Worm (Caenorhabditis elegans) whole organism, late embryonic: ENCODE data around the gene T19D12.10.

ENCODE experiments used
- C08G9.2 ChIP-seq: sonication (generic microtip); optimal IDR thresholded peaks from 2 replicates; lab custom pipeline; 2016; ENCODE audit warnings: mild to moderate bottlenecking, missing genetic modification characterization, moderate library complexity, missing compliant biosample characterization
- C38D4.7 ChIP-seq: fragments of 200-800 bp; sonication (Bioruptor generic); optimal IDR thresholded peaks from 2 replicates; lab custom pipeline; 2018; ENCODE audit warnings: mild to moderate bottlenecking, missing genetic modification characterization, moderate library complexity, missing compliant biosample characterization
- Y22D7AL.16 ChIP-seq: sonication (generic microtip); optimal IDR thresholded peaks from 2 replicates; lab custom pipeline; 2016; ENCODE audit warnings: missing genetic modification characterization, missing compliant biosample characterization
- ceh-18 ChIP-seq: sonication (generic microtip); optimal IDR thresholded peaks from 2 replicates; lab custom pipeline; 2016; ENCODE audit warnings: missing genetic modification characterization, missing compliant biosample characterization
- ceh-19 ChIP-seq: fragments of 200-800 bp; sonication (Bioruptor generic); optimal IDR thresholded peaks from 2 replicates; lab custom pipeline; 2018; ENCODE audit warnings: mild to moderate bottlenecking, missing genetic modification characterization, missing compliant biosample characterization
- ceh-2 ChIP-seq: sonication (generic microtip); optimal IDR thresholded peaks from 2 replicates; lab custom pipeline; 2016; ENCODE audit warnings: missing genotype, missing genetic modification characterization, missing compliant biosample characterization
- ceh-24 ChIP-seq: sonication (generic microtip); optimal IDR thresholded peaks from 2 replicates; lab custom pipeline; 2016; ENCODE audit warnings: mild to moderate bottlenecking, missing genetic modification characterization, missing compliant biosample characterization
- ceh-31 ChIP-seq: sonication (generic microtip); optimal IDR thresholded peaks from 2 replicates; lab custom pipeline; 2016; ENCODE audit warnings: missing genetic modification characterization, missing compliant biosample characterization
- ceh-34 ChIP-seq: sonication (generic microtip); optimal IDR thresholded peaks from 2 replicates; lab custom pipeline; 2016; ENCODE audit warnings: mild to moderate bottlenecking, missing genetic modification characterization, missing compliant biosample characterization
- ceh-45 ChIP-seq: fragments of 200-800 bp; sonication (Bioruptor generic); IDR thresholded peaks from 2 replicates; pipeline ENCODE4 v1.3.6; 2022; ENCODE audit warnings: missing genetic modification reagents, missing genetic modification characterization, missing compliant biosample characterization
- ceh-48 ChIP-seq: sonication (generic microtip); optimal IDR thresholded peaks from 2 replicates; lab custom pipeline; 2016; ENCODE audit warnings: missing genetic modification characterization, inconsistent platforms, missing compliant biosample characterization
- ceh-6 ChIP-seq: fragments of 200-800 bp; sonication (Bioruptor generic); optimal IDR thresholded peaks from 2 replicates; lab custom pipeline; 2018; ENCODE audit warnings: mild to moderate bottlenecking, missing genetic modification characterization, missing compliant biosample characterization
- ceh-9 ChIP-seq: sonication (generic microtip); optimal IDR thresholded peaks from 2 replicates; lab custom pipeline; 2016; ENCODE audit warnings: mild to moderate bottlenecking, missing genetic modification characterization, inconsistent platforms, missing compliant biosample characterization
- elt-2 ChIP-seq: sonication (generic microtip); optimal IDR thresholded peaks from 2 replicates; lab custom pipeline; 2016; ENCODE audit warnings: missing genetic modification reagents, missing genetic modification characterization, missing compliant biosample characterization
- eyg-1 ChIP-seq: sonication (generic microtip); optimal IDR thresholded peaks from 2 replicates; lab custom pipeline; 2016; ENCODE audit warnings: missing genotype, missing genetic modification characterization, missing compliant biosample characterization
- hlh-15 ChIP-seq: sonication (generic microtip); optimal IDR thresholded peaks from 2 replicates; lab custom pipeline; 2016; ENCODE audit warnings: missing genetic modification characterization, missing compliant biosample characterization
- hlh-6 ChIP-seq: sonication (generic microtip); optimal IDR thresholded peaks from 2 replicates; lab custom pipeline; 2016; ENCODE audit warnings: missing genotype, missing genetic modification characterization, missing compliant biosample characterization
- hlh-8 ChIP-seq: sonication (generic microtip); optimal IDR thresholded peaks from 2 replicates; lab custom pipeline; 2016; ENCODE audit warnings: missing genotype, missing genetic modification characterization, missing compliant biosample characterization
- lim-6 ChIP-seq: sonication (generic microtip); optimal IDR thresholded peaks from 2 replicates; lab custom pipeline; 2016; ENCODE audit warnings: missing genetic modification characterization, missing compliant biosample characterization
- madf-2 ChIP-seq: sonication (generic microtip); optimal IDR thresholded peaks from 2 replicates; lab custom pipeline; 2017; ENCODE audit warnings: missing genetic modification characterization, missing compliant biosample characterization
- mec-3 ChIP-seq: sonication (generic microtip); optimal IDR thresholded peaks from 2 replicates; lab custom pipeline; 2016; ENCODE audit warnings: borderline replicate concordance, missing genetic modification characterization, missing compliant biosample characterization
- odd-2 ChIP-seq: sonication (generic microtip); optimal IDR thresholded peaks from 2 replicates; lab custom pipeline; 2017; ENCODE audit warnings: antibody characterized with exemption, mild to moderate bottlenecking, missing genetic modification characterization, missing compliant biosample characterization
- pag-3 ChIP-seq: sonication (generic microtip); optimal IDR thresholded peaks from 2 replicates; lab custom pipeline; 2016; ENCODE audit warnings: missing compliant biosample characterization, missing genetic modification characterization, borderline replicate concordance
- pat-9 ChIP-seq: fragments of 200-800 bp; sonication (Bioruptor generic); optimal IDR thresholded peaks from 2 replicates; lab custom pipeline; 2018; ENCODE audit warnings: mild to moderate bottlenecking, missing genetic modification characterization, moderate library complexity, missing compliant biosample characterization
- pha-2 ChIP-seq: sonication (generic microtip); optimal IDR thresholded peaks from 2 replicates; lab custom pipeline; 2017; ENCODE audit warnings: mild to moderate bottlenecking, missing genetic modification characterization, missing compliant biosample characterization
- pqm-1 ChIP-seq: sonication (generic microtip); optimal IDR thresholded peaks from 2 replicates; lab custom pipeline; 2016; ENCODE audit warnings: missing genetic modification characterization, missing compliant biosample characterization
- pros-1 ChIP-seq: fragments of 150-350 bp; optimal IDR thresholded peaks from 2 replicates; lab custom pipeline; 2014; ENCODE audit warnings: missing biosample characterization, missing genetic modification reagents, missing genetic modification characterization
- rnt-1 ChIP-seq: sonication (generic microtip); optimal IDR thresholded peaks from 2 replicates; lab custom pipeline; 2016; ENCODE audit warnings: missing genetic modification characterization, missing compliant biosample characterization
- sox-2 ChIP-seq: fragments of 200-800 bp; sonication (Bioruptor generic); IDR thresholded peaks from 2 replicates; pipeline ENCODE4 v1.3.6; 2022; ENCODE audit warnings: missing genetic modification reagents, missing genetic modification characterization, missing compliant biosample characterization
- tbx-2 ChIP-seq: sonication (generic microtip); optimal IDR thresholded peaks from 2 replicates; lab custom pipeline; 2016; ENCODE audit warnings: missing genetic modification characterization, missing compliant biosample characterization
- unc-3 ChIP-seq, 2 experiments: fragments of 200-800 bp in 1 of 2; sonication (Bioruptor generic) in 1 of 2; sonication (generic microtip) in 1 of 2; conservative IDR thresholded peaks in 1 of 2; optimal IDR thresholded peaks in 1 of 2; 2 replicates each; pipeline versions ENCODE4 v1.3.6 to Lab custom; 2016 to 2022; ENCODE audit warnings: missing compliant biosample characterization in 2 of 2, missing genetic modification characterization in 2 of 2, missing genetic modification reagents in 1 of 2
- unc-42 ChIP-seq: sonication (generic microtip); optimal IDR thresholded peaks from 2 replicates; lab custom pipeline; 2016; ENCODE audit warnings: missing genotype, missing genetic modification characterization, missing compliant biosample characterization
- unc-55 ChIP-seq: sonication (generic microtip); optimal IDR thresholded peaks from 2 replicates; lab custom pipeline; 2017; ENCODE audit warnings: missing biosample characterization, missing genetic modification reagents, missing genetic modification characterization

T19D12.10 gene

ce11 chrII:6658766-6659165, at the start of gene T19D12.10:
Gene T19D12.10 (minus strand): TSS chrII:6658866.
- TF ChIP-seq ceh-34, result no peak
- no peak for TF ChIP-seq ceh-19
- TF ChIP-seq ceh-45 (GFP tag; lab: Robert Waterston, UW), result no peak
- TF ChIP-seq hlh-6 (tag; lab: Kevin White, UChicago), result no peak
- TF ChIP-seq odd-2 (tag; lab: Kevin White, UChicago), result no peak
- TF ChIP-seq unc-3 (GFP tag; conservative IDR thresholded peaks at IDR 0.05; lab: Robert Waterston, UW), result no peak
- TF ChIP-seq unc-3 (tag; optimal IDR thresholded peaks at IDR 0.05; lab: Kevin White, UChicago), result no peak
- TF ChIP-seq ceh-2 (tag; lab: Kevin White, UChicago), result no peak
- no peak for TF ChIP-seq hlh-8 (tag; lab: Kevin White, UChicago)
- no peak for TF ChIP-seq elt-2 (tag; lab: Kevin White, UChicago)

DNA sequence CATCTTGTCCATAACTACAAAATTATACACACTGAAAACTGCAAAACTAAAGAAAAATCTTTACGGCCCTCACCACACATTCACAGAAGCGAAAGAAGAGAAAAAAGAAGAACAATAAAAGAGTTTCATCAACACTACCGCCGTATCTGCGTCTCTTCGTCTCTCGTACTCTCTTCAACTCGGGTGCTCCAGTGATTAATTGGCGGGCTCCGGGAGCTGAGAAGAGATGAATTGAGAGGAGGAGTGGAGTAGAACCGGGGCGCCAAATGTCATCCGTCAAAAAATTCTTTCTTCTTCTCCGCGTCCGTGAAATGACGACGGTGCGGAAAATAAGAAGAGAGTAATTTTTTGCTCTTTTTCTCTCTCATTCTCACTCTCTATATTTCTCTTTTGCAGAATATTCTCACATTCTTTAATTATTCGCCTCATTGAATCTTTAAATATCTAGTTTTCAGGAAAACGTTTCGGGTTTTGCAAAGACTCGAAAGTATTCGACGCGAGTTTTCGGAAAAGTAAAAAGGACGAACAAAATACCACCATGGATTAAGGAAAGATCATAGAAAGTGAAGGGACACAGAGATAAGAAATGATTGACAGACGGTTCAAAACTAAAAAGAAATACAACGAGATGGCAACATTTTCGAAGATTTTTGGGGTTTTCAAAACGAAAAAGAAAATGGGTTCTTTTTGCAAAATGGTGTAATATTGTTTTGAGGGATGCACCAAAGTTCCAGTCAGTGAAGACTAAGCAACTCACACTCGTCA, 49.0 kb upstream of the T19D12.10 start:
- peak; percentile 41 for TF ChIP-seq rnt-1
- peak; percentile 2 for TF ChIP-seq unc-42 (tag; lab: Kevin White, UChicago)
- peak; percentile 84 for TF ChIP-seq unc-55 (GFP tag; lab: Kevin White, UChicago)
- TF ChIP-seq ceh-31, result peak; percentile 27
- TF ChIP-seq ceh-18, result peak; percentile 75
- no peak for TF ChIP-seq pag-3 (tag; lab: Kevin White, UChicago)

ce11 chrII:6706552-6707091, 48.0 kb upstream of the T19D12.10 start:
- no peak for TF ChIP-seq Y22D7AL.16 (tag; lab: Kevin White, UChicago)
- no peak for TF ChIP-seq pha-2 (tag; lab: Kevin White, UChicago)
- TF ChIP-seq C08G9.2 (tag; lab: Kevin White, UChicago), result no peak
- no peak for TF ChIP-seq ceh-9
- no peak for TF ChIP-seq pros-1 (tag; lab: Kevin White, UChicago)
- no peak for TF ChIP-seq lim-6 (tag; lab: Kevin White, UChicago)
- TF ChIP-seq unc-3 (GFP tag; conservative IDR thresholded peaks at IDR 0.05; lab: Robert Waterston, UW), result no peak
- peak; percentile 65 for TF ChIP-seq unc-3 (tag; optimal IDR thresholded peaks at IDR 0.05; lab: Kevin White, UChicago)
- TF ChIP-seq madf-2, result no peak
- no peak for TF ChIP-seq ceh-6 (GFP tag; lab: Kevin White, UChicago)
- no peak for TF ChIP-seq ceh-48 (tag; lab: Kevin White, UChicago)
- no peak for TF ChIP-seq sox-2 (GFP tag; lab: Robert Waterston, UW)
- TF ChIP-seq rnt-1, result no peak
- no peak for TF ChIP-seq ceh-24 (tag; lab: Kevin White, UChicago)
- TF ChIP-seq unc-42 (tag; lab: Kevin White, UChicago), result peak; percentile 72
- no peak for TF ChIP-seq C38D4.7 (GFP tag; lab: Kevin White, UChicago)

DNA sequence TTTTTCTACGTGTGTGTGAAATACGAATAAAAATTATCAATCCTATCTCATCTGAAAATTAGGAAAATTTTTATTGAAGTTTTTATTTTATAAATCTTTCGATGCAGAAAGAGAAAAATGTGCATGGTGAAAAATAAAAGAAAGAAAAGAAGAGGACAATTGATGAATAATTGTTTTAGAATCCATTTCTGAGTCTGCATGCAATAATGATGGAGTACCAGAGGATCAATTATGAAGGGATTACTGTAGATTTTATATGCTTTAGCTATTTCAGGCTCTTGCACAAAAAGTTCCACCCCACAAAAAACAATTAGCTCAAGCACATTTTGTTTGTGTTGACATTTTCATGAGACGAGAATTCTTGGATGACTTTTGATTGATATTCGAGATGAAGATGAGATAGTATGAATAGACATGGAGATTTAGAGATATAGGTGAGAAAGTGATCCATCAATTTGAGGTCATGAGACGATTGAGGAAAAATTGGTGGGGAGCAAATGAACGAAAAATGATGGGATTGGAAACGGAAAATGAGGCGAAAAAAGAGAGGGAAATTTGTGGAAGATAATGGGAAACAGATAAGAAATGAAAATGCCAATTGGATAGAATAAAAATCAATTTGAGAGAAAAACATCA, 47.0 kb upstream of the T19D12.10 start, which contains the start of gene rpy-1:
Gene rpy-1, minus strand, starts transcription at position 51 of the 636 bp plus-strand sequence.
- TF ChIP-seq unc-55 (GFP tag; lab: Kevin White, UChicago), result peak; percentile 66
- TF ChIP-seq tbx-2 (tag; lab: Kevin White, UChicago), result no peak
- no peak for TF ChIP-seq odd-2 (tag; lab: Kevin White, UChicago)
- no peak for TF ChIP-seq pqm-1 (tag; lab: Kevin White, UChicago)
- no peak for TF ChIP-seq sox-2 (GFP tag; lab: Robert Waterston, UW)
- TF ChIP-seq elt-2 (tag; lab: Kevin White, UChicago), result no peak
- TF ChIP-seq mec-3, result no peak
- TF ChIP-seq ceh-24 (tag; lab: Kevin White, UChicago), result no peak
- no peak for TF ChIP-seq eyg-1
- peak; percentile 19 for TF ChIP-seq ceh-18
- no peak for TF ChIP-seq pat-9 (tag; lab: Kevin White, UChicago)
- TF ChIP-seq hlh-15 (tag; lab: Kevin White, UChicago), result no peak
- TF ChIP-seq, all 69 proteins: peak for 2
